Worm (Caenorhabditis elegans) whole organism, L4 larva: ENCODE results near the gene lonp-2.

ENCODE experiments used
- ceh-44 ChIP-seq: fragments of 200-800 bp; sonication (Bioruptor generic); IDR thresholded peaks from 2 replicates; pipeline ENCODE4 v1.3.6; 2022; ENCODE audit warnings: missing genetic modification reagents, missing genetic modification characterization, missing compliant biosample characterization
- daf-12 ChIP-seq: fragments of 150-350 bp; optimal IDR thresholded peaks from 2 replicates; lab custom pipeline; 2014; ENCODE audit warnings: missing biosample characterization, missing genetic modification reagents, missing genetic modification characterization
- dpl-1 ChIP-seq: fragments of 150-350 bp; optimal IDR thresholded peaks from 2 replicates; lab custom pipeline; 2014; ENCODE audit warnings: missing biosample characterization, missing genetic modification reagents, missing genetic modification characterization
- egl-27 ChIP-seq: sonication (generic microtip); optimal IDR thresholded peaks from 3 replicates; lab custom pipeline; 2017; ENCODE audit warnings: missing biosample characterization, missing genetic modification reagents, missing genetic modification characterization
- egl-43 ChIP-seq: fragments of 200-800 bp; sonication (Bioruptor generic); IDR thresholded peaks from 2 replicates; pipeline ENCODE4 v1.3.6; 2022; ENCODE audit warnings: missing genetic modification reagents, missing genetic modification characterization, missing compliant biosample characterization
- mep-1 ChIP-seq: fragments of 150-350 bp; sonication (generic microtip); optimal IDR thresholded peaks from 3 replicates; lab custom pipeline; 2014; ENCODE audit warnings: missing biosample characterization, missing genetic modification characterization
- nhr-10 ChIP-seq: fragments of 150-350 bp; optimal IDR thresholded peaks from 2 replicates; lab custom pipeline; 2014; ENCODE audit warnings: missing biosample characterization, missing genetic modification characterization
- nhr-28 ChIP-seq: fragments of 150-350 bp; optimal IDR thresholded peaks from 2 replicates; lab custom pipeline; 2014; ENCODE audit warnings: missing biosample characterization, missing genetic modification characterization
- nhr-77 ChIP-seq: fragments of 150-350 bp; optimal IDR thresholded peaks from 2 replicates; lab custom pipeline; 2014; ENCODE audit warnings: missing biosample characterization, missing genetic modification characterization
- pha-4 ChIP-seq, 2 experiments: fragments of 150-350 bp in 1 of 2; fragments of 200-800 bp in 1 of 2; sonication (Bioruptor generic) in 1 of 2; IDR thresholded peaks in 1 of 2; optimal IDR thresholded peaks in 1 of 2; 2 replicates each; pipeline versions ENCODE4 v1.3.6 to Lab custom; 2014 to 2022; ENCODE audit warnings: missing genetic modification characterization in 2 of 2, missing genetic modification reagents in 2 of 2, missing biosample characterization in 1 of 2, missing compliant biosample characterization in 1 of 2
- pqm-1 ChIP-seq: sonication (generic microtip); optimal IDR thresholded peaks from 2 replicates; lab custom pipeline; 2017; ENCODE audit warnings: missing biosample characterization, missing genetic modification characterization
- rbr-2 ChIP-seq: sonication (generic microtip); optimal IDR thresholded peaks from 2 replicates; lab custom pipeline; 2016; ENCODE audit warnings: missing genotype, missing genetic modification characterization, missing compliant biosample characterization
- unc-130 ChIP-seq: sonication (generic microtip); optimal IDR thresholded peaks from 2 replicates; lab custom pipeline; 2016; ENCODE audit warnings: missing genetic modification reagents, missing genetic modification characterization, missing compliant biosample characterization
- unc-39 ChIP-seq: sonication (generic microtip); optimal IDR thresholded peaks from 2 replicates; lab custom pipeline; 2017; ENCODE audit warnings: missing biosample characterization, missing genetic modification characterization

DNA sequence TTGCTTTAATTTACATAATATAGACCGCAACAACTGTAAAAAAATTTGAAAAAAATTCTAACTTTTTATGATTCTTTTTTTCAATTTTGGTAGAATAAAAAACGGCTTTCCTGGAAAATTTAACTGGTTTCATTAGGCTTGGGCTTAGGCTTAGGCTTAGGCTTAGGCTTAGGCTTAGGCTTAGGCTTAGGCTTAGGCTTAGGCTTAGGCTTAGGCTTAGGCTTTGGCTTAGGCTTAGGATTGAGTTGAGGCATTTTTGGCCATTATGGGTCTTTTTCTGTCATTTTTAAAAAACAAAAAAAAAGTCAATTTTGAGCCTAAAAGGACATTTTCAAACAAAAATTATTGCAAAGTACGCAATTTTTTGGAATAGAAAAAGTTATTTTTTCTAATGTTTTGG is 36.2 kb downstream of the lonp-2 start:
- TF ChIP-seq unc-39 (tag; lab: Kevin White, UChicago) = no peak
- no peak for TF ChIP-seq egl-27 (tag; lab: Kevin White, UChicago)
- no peak for TF ChIP-seq pqm-1 (tag; lab: Kevin White, UChicago)
- TF ChIP-seq rbr-2 (tag; lab: Kevin White, UChicago) = no peak
- TF ChIP-seq mep-1 (tag; lab: Kevin White, UChicago) = no peak
- no peak for TF ChIP-seq nhr-10
- TF ChIP-seq egl-43 (GFP tag; lab: Robert Waterston, UW) = no peak
- TF ChIP-seq nhr-77 (tag; lab: Kevin White, UChicago) = no peak
- no peak for TF ChIP-seq nhr-28 (tag; lab: Kevin White, UChicago)
- TF ChIP-seq dpl-1 (GFP tag; lab: Kevin White, UChicago) = no peak
- no peak for TF ChIP-seq daf-12 (tag; lab: Kevin White, UChicago)
- TF ChIP-seq unc-130 (GFP tag; lab: Kevin White, UChicago) = no peak
- no peak for TF ChIP-seq ceh-44
- TF ChIP-seq pha-4 (GFP tag; IDR thresholded peaks at IDR 0.05; lab: Robert Waterston, UW) = no peak
- TF ChIP-seq pha-4 (tag; optimal IDR thresholded peaks at IDR 0.05; lab: Kevin White, UChicago) = no peak
